Fruit fly (Drosophila melanogaster): Measurements from ENCODE around the gene TwdlZ.

TwdlZ gene

dm6 chrX:16737878-16738277 lies at the start of gene TwdlZ:
Gene TwdlZ (plus strand): TSS chrX:16738178.
- no peak for TF ChIP-seq CG5204 (GFP tag; optimal IDR thresholded peaks at IDR 0.05)
- TF ChIP-seq CG14711 (tag; optimal IDR thresholded peaks at IDR 0.05), result no peak
- no peak for TF ChIP-seq CG1620 (GFP tag; optimal IDR thresholded peaks at IDR 0.05)
- no peak for TF ChIP-seq CG11617 (GFP tag; optimal IDR thresholded peaks at IDR 0.05)
- no peak for TF ChIP-seq CG7045 (GFP tag; optimal IDR thresholded peaks at IDR 0.05)
- TF ChIP-seq kay (GFP tag; ENCODE audit: borderline replicate concordance), result no peak
- no peak for TF ChIP-seq CG12768 (GFP tag; optimal IDR thresholded peaks at IDR 0.05)
- TF ChIP-seq CG33017 (tag; optimal IDR thresholded peaks at IDR 0.05), result no peak
- TF ChIP-seq ovo (GFP tag; optimal IDR thresholded peaks at IDR 0.05), result no peak
- no peak for TF ChIP-seq cic (GFP tag; optimal IDR thresholded peaks at IDR 0.05)
- TF ChIP-seq Crg-1 (GFP tag; optimal IDR thresholded peaks at IDR 0.05), result no peak

DNA sequence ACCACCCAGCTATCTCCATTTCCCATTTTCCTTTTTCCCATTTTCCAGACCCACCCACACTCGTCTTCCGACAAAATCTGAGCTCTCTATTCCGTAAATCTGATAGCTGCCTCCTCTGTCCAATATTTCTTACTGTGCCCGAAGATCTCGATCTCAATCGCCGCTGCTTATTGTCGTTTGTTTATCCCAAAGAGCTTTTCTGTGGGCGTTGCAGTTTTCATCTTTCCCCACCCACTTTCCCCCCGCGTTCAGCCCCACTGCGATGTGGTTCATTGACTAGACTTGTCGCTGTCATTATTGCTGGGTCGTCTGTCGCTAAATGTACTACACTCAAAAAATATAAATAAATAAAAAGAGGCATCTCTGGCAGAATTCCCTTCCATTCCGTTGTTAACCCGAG lies 48.6 kb upstream of the TwdlZ start:
- TF ChIP-seq tj (GFP tag; optimal IDR thresholded peaks at IDR 0.05) (peak; percentile 56), CG11617 (GFP tag; optimal IDR thresholded peaks at IDR 0.05) (no peak)

- TF ChIP-seq toe (GFP tag; optimal IDR thresholded peaks at IDR 0.05) (no peak), CG7101 (tag; optimal IDR thresholded peaks at IDR 0.05) (no peak), CG7045 (GFP tag; optimal IDR thresholded peaks at IDR 0.05) (no peak), kay (GFP tag; ENCODE audit: borderline replicate concordance) (no peak), CG14711 (tag; optimal IDR thresholded peaks at IDR 0.05) (no peak), CG11617 (GFP tag; optimal IDR thresholded peaks at IDR 0.05) (no peak), CG12768 (GFP tag; optimal IDR thresholded peaks at IDR 0.05) (no peak), ovo (GFP tag; optimal IDR thresholded peaks at IDR 0.05) (no peak), Hr96 (GFP tag; optimal IDR thresholded peaks at IDR 0.05) (no peak), Crg-1 (GFP tag; optimal IDR thresholded peaks at IDR 0.05) (no peak), Mnt (GFP tag; optimal IDR thresholded peaks at IDR 0.05) (no peak), pad (GFP tag; optimal IDR thresholded peaks at IDR 0.05) (no peak), cnc (optimal IDR thresholded peaks at IDR 0.05) (no peak), CG33017 (tag; optimal IDR thresholded peaks at IDR 0.05) (no peak), CG5204 (GFP tag; optimal IDR thresholded peaks at IDR 0.05) (no peak)
Measured at dm6 chrX:16689966-16690365, 48.0 kb upstream of the TwdlZ start.

- TF ChIP-seq bab1 (GFP tag; optimal IDR thresholded peaks at IDR 0.05) (no peak), CG7045 (GFP tag; optimal IDR thresholded peaks at IDR 0.05) (no peak), CG7101 (tag; optimal IDR thresholded peaks at IDR 0.05) (no peak), cnc (optimal IDR thresholded peaks at IDR 0.05) (no peak), CG33017 (tag; optimal IDR thresholded peaks at IDR 0.05) (no peak), cic (GFP tag; optimal IDR thresholded peaks at IDR 0.05) (no peak), CG1620 (GFP tag; optimal IDR thresholded peaks at IDR 0.05) (no peak), CG14711 (tag; optimal IDR thresholded peaks at IDR 0.05) (no peak), CG11617 (GFP tag; optimal IDR thresholded peaks at IDR 0.05) (no peak), Crg-1 (GFP tag; optimal IDR thresholded peaks at IDR 0.05) (no peak), ovo (GFP tag; optimal IDR thresholded peaks at IDR 0.05) (no peak), CG5204 (GFP tag; optimal IDR thresholded peaks at IDR 0.05) (no peak), pad (GFP tag; optimal IDR thresholded peaks at IDR 0.05) (no peak), Mnt (GFP tag; optimal IDR thresholded peaks at IDR 0.05) (no peak)
Measured at dm6 chrX:16690499-16690898, 47.5 kb upstream of the TwdlZ start.

DNA sequence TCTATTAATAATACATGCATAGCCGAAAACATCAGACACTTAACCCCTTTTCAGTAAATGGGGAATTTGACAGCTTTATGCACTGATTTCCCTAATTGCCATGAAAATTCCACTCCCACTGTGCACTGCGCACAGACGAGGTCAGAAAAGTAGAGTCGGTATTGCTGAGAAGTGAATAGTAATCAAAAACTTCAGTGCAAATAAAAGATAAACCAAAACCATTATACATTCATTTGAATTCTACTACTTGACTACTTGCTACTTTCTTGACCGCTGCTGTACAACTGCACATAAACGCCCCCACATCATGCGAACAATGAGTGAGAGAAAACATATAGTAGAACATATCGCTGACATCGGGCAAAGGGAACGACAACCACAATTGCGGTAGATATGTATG lies 46.5 kb upstream of the TwdlZ start:
- TF ChIP-seq Crg-1 (GFP tag; optimal IDR thresholded peaks at IDR 0.05) (no peak), cnc (optimal IDR thresholded peaks at IDR 0.05) (no peak), toe (GFP tag; optimal IDR thresholded peaks at IDR 0.05) (no peak), CG14711 (tag; optimal IDR thresholded peaks at IDR 0.05) (peak; percentile 71), CG12768 (GFP tag; optimal IDR thresholded peaks at IDR 0.05) (peak; percentile 42), CG33017 (tag; optimal IDR thresholded peaks at IDR 0.05) (peak; percentile 61), pad (GFP tag; optimal IDR thresholded peaks at IDR 0.05) (peak; percentile 22), CG7101 (tag; optimal IDR thresholded peaks at IDR 0.05) (peak; percentile 73), kay (GFP tag; ENCODE audit: borderline replicate concordance) (no peak), Mnt (GFP tag; optimal IDR thresholded peaks at IDR 0.05) (no peak), CG7045 (GFP tag; optimal IDR thresholded peaks at IDR 0.05) (peak; percentile 64), tj (GFP tag; optimal IDR thresholded peaks at IDR 0.05) (peak; percentile 6), Hr96 (GFP tag; optimal IDR thresholded peaks at IDR 0.05) (no peak), ovo (GFP tag; optimal IDR thresholded peaks at IDR 0.05) (no peak), CG5204 (GFP tag; optimal IDR thresholded peaks at IDR 0.05) (peak; percentile 54), cic (GFP tag; optimal IDR thresholded peaks at IDR 0.05) (no peak), CG1620 (GFP tag; optimal IDR thresholded peaks at IDR 0.05) (no peak), Clk (GFP tag; optimal IDR thresholded peaks at IDR 0.05) (peak; percentile 19), bab1 (GFP tag; optimal IDR thresholded peaks at IDR 0.05) (peak; percentile 66), CG11617 (GFP tag; optimal IDR thresholded peaks at IDR 0.05) (no peak)

dm6 chrX:16692325-16692724 lies 45.7 kb upstream of the TwdlZ start:
- TF ChIP-seq pad (GFP tag; optimal IDR thresholded peaks at IDR 0.05) (no peak), Hr96 (GFP tag; optimal IDR thresholded peaks at IDR 0.05) (no peak), Clk (GFP tag; optimal IDR thresholded peaks at IDR 0.05) (no peak), tj (GFP tag; optimal IDR thresholded peaks at IDR 0.05) (no peak), CG33017 (tag; optimal IDR thresholded peaks at IDR 0.05) (no peak), CG11617 (GFP tag; optimal IDR thresholded peaks at IDR 0.05) (peak; percentile 42), CG7101 (tag; optimal IDR thresholded peaks at IDR 0.05) (peak; percentile 0), CG1620 (GFP tag; optimal IDR thresholded peaks at IDR 0.05) (no peak), cic (GFP tag; optimal IDR thresholded peaks at IDR 0.05) (no peak)
